Fruit fly (Drosophila melanogaster): Measurements from ENCODE around the gene ifc.

Gene ifc

dm6 chr2L:5943229-5944078 is 42.7 kb upstream of the ifc start, which contains the start of the genes Sfp26Ad and Gpdh1 (continued):
- TF ChIP-seq gsb-n (tag; optimal IDR thresholded peaks at IDR 0.05) (peak; percentile 61), CG8478 (optimal IDR thresholded peaks at IDR 0.05) (no peak), tap (tag; optimal IDR thresholded peaks at IDR 0.05) (no peak), CG1233 (GFP tag; optimal IDR thresholded peaks at IDR 0.05) (peak; percentile 9), gro (GFP tag; optimal IDR thresholded peaks at IDR 0.05) (peak; percentile 70), CG6854 (GFP tag; optimal IDR thresholded peaks at IDR 0.05) (peak; percentile 47), twi (tag; optimal IDR thresholded peaks at IDR 0.05) (peak; percentile 26), Hr39 (optimal IDR thresholded peaks at IDR 0.05) (no peak), CG7786 (GFP tag; optimal IDR thresholded peaks at IDR 0.05) (peak; percentile 77), Sox100B (GFP tag; optimal IDR thresholded peaks at IDR 0.05) (peak; percentile 34), klu (GFP tag; IDR thresholded peaks at IDR 0.05) (peak; percentile 46; the same call in 1 of the 2 replicates), CG17361 (GFP tag; IDR thresholded peaks at IDR 0.05) (peak; percentile 74; the same call in 2 of the 3 replicates), Blimp-1 (GFP tag; optimal IDR thresholded peaks at IDR 0.05) (peak; percentile 65), CG7357 (GFP tag; IDR thresholded peaks at IDR 0.05) (no peak), CG10209 (GFP tag; optimal IDR thresholded peaks at IDR 0.05) (peak; percentile 74), CG3065 (GFP tag; optimal IDR thresholded peaks at IDR 0.05) (peak; percentile 15), grn (GFP tag; optimal IDR thresholded peaks at IDR 0.05) (peak; percentile 43), tx (GFP tag; optimal IDR thresholded peaks at IDR 0.05) (peak; percentile 83), Scr (GFP tag; IDR thresholded peaks at IDR 0.05; ENCODE audit: partially characterized antibody) (peak; percentile 63), Hsf (GFP tag; optimal IDR thresholded peaks at IDR 0.05) (peak; percentile 77), CG16779 (GFP tag; IDR thresholded peaks at IDR 0.05) (peak; percentile 69), dan (GFP tag; IDR thresholded peaks at IDR 0.05) (no peak), zfh2 (GFP tag; optimal IDR thresholded peaks at IDR 0.05) (peak; percentile 76), Usf (GFP tag; optimal IDR thresholded peaks at IDR 0.05) (peak; percentile 15), Dll (GFP tag; IDR thresholded peaks at IDR 0.05; ENCODE audit: partially characterized antibody) (peak; percentile 77), bcd (GFP tag; optimal IDR thresholded peaks at IDR 0.05) (peak; percentile 73), CG34422 (GFP tag; IDR thresholded peaks at IDR 0.05) (peak; percentile 60; the same call in 2 of the 3 replicates), H15 (GFP tag; IDR thresholded peaks at IDR 0.05) (peak; percentile 58; the same call in 2 of the 3 replicates), Lhr (GFP tag; optimal IDR thresholded peaks at IDR 0.05) (peak; percentile 55), CG15269 (tag; optimal IDR thresholded peaks at IDR 0.05) (peak; percentile 58), CG43689 (GFP tag; IDR thresholded peaks at IDR 0.05) (no peak), dmrt99B (tag; optimal IDR thresholded peaks at IDR 0.05) (peak; percentile 55), Lim3 (GFP tag; IDR thresholded peaks at IDR 0.05) (no peak), peb (GFP tag; IDR thresholded peaks at IDR 0.05) (0 out of 2 replicates have a peak, but pooled peaks have one; percentile 11), crol (GFP tag; IDR thresholded peaks at IDR 0.05) (no peak), vvl (GFP tag; IDR thresholded peaks at IDR 0.05) (peak; percentile 80), CG6765 (GFP tag; optimal IDR thresholded peaks at IDR 0.05) (peak; percentile 78), stc (GFP tag; IDR thresholded peaks at IDR 0.05) (peak; percentile 46), croc (GFP tag; conservative IDR thresholded peaks at IDR 0.05) (0 out of 3 replicates have a peak, but pooled peaks have one; percentile 17), Nf-YB (GFP tag; optimal IDR thresholded peaks at IDR 0.05) (peak; percentile 61), h (optimal IDR thresholded peaks at IDR 0.05) (no peak), CG32532 (GFP tag; IDR thresholded peaks at IDR 0.05) (peak; percentile 80), CG3726 (GFP tag; IDR thresholded peaks at IDR 0.05) (0 out of 3 replicates have a peak, but pooled peaks have one; percentile 4), ATbp (GFP tag; optimal IDR thresholded peaks at IDR 0.05) (peak; percentile 37), cad (GFP tag; optimal IDR thresholded peaks at IDR 0.05) (no peak), pita (GFP tag; optimal IDR thresholded peaks at IDR 0.05) (no peak), CG2678 (tag; optimal IDR thresholded peaks at IDR 0.05) (peak; percentile 72), cas (GFP tag; IDR thresholded peaks at IDR 0.05) (0 out of 2 replicates have a peak, but pooled peaks have one; percentile 14), Atf3 (GFP tag; optimal IDR thresholded peaks at IDR 0.05) (peak; percentile 40), schlank (tag; optimal IDR thresholded peaks at IDR 0.05) (no peak)

Data from whole organism, embryonic.